Worm (Caenorhabditis elegans) whole organism, L1 larva: Measurements from ENCODE around the gene cwp-2.

Experiments
- C16A3.4 ChIP-seq: fragments of 150-350 bp; optimal IDR thresholded peaks from 2 replicates; lab custom pipeline; 2014; ENCODE audit warnings: missing biosample characterization, missing genetic modification characterization
- F16B12.6 ChIP-seq: fragments of 150-350 bp; optimal IDR thresholded peaks from 2 replicates; lab custom pipeline; 2014; ENCODE audit warnings: missing biosample characterization, missing genetic modification characterization
- blmp-1 ChIP-seq: fragments of 150-350 bp; optimal IDR thresholded peaks from 2 replicates; lab custom pipeline; 2014; ENCODE audit warnings: missing biosample characterization, missing genetic modification characterization
- ceh-8 ChIP-seq: fragments of 200-800 bp; sonication (Bioruptor generic); optimal IDR thresholded peaks from 2 replicates; lab custom pipeline; 2018; ENCODE audit warnings: mild to moderate bottlenecking, missing genetic modification characterization, moderate library complexity, missing compliant biosample characterization
- ceh-82 ChIP-seq, 3 experiments: fragments of 150-350 bp in 1 of 3; sonication (generic microtip) in 2 of 3; optimal IDR thresholded peaks; 2 replicates each; lab custom pipeline; 2014 to 2017; ENCODE audit warnings: missing biosample characterization in 3 of 3, missing genetic modification characterization in 3 of 3
- dpl-1 ChIP-seq, 3 experiments: fragments of 150-350 bp in 2 of 3; sonication (generic microtip) in 1 of 3; optimal IDR thresholded peaks; 2 replicates each; lab custom pipeline; 2014 to 2017; ENCODE audit warnings: missing biosample characterization in 3 of 3, missing genetic modification characterization in 3 of 3, missing genetic modification reagents in 3 of 3
- dsc-1 ChIP-seq: sonication (generic microtip); optimal IDR thresholded peaks from 2 replicates; lab custom pipeline; 2016; ENCODE audit warnings: mild to moderate bottlenecking, missing genetic modification characterization, missing compliant biosample characterization
- efl-1 ChIP-seq, 4 experiments: fragments of 150-350 bp; optimal IDR thresholded peaks in 3 of 4; peaks in 1 of 4; 1 replicate in 1 of 4; 2 replicates in 3 of 4; lab custom pipeline; 2014; ENCODE audit warnings: missing biosample characterization in 2 of 4, missing genetic modification characterization in 2 of 4, missing genetic modification reagents in 2 of 4
- efl-3 ChIP-seq: fragments of 200-800 bp; sonication (Bioruptor generic); optimal IDR thresholded peaks from 2 replicates; lab custom pipeline; 2018; ENCODE audit warnings: mild to moderate bottlenecking, missing genetic modification characterization, missing compliant biosample characterization
- egl-13 ChIP-seq: sonication (generic microtip); optimal IDR thresholded peaks from 2 replicates; lab custom pipeline; 2016; ENCODE audit warnings: missing genotype, missing genetic modification reagents, missing genetic modification characterization, missing compliant biosample characterization
- egl-27 ChIP-seq, 2 experiments: fragments of 150-350 bp in 1 of 2; sonication (generic microtip); optimal IDR thresholded peaks; 3 replicates each; lab custom pipeline; 2017 to 2018; ENCODE audit warnings: missing biosample characterization in 2 of 2, missing genetic modification characterization in 2 of 2, missing genetic modification reagents in 2 of 2
- elt-3 ChIP-seq, 6 experiments: fragments of 150-350 bp in 1 of 6; sonication (generic microtip); optimal IDR thresholded peaks; 2 replicates each; lab custom pipeline; 2017 to 2018; ENCODE audit warnings: missing biosample characterization in 6 of 6, missing genetic modification characterization in 6 of 6, inconsistent platforms in 1 of 6
- fkh-4 ChIP-seq: sonication (generic microtip); optimal IDR thresholded peaks from 2 replicates; lab custom pipeline; 2016; ENCODE audit warnings: missing compliant biosample characterization, missing genetic modification characterization, borderline replicate concordance
- fkh-8 ChIP-seq: sonication (generic microtip); optimal IDR thresholded peaks from 2 replicates; lab custom pipeline; 2016; ENCODE audit warnings: mild to moderate bottlenecking, missing genetic modification characterization, missing compliant biosample characterization
- fos-1 ChIP-seq: fragments of 150-350 bp; optimal IDR thresholded peaks from 2 replicates; lab custom pipeline; 2014; ENCODE audit warnings: missing biosample characterization, missing genetic modification characterization
- grh-1 ChIP-seq: fragments of 200-800 bp; sonication (Bioruptor generic); IDR thresholded peaks from 2 replicates; pipeline ENCODE4 v1.3.6; 2022; ENCODE audit warnings: missing genetic modification reagents, missing genetic modification characterization, missing compliant biosample characterization
- hlh-17 ChIP-seq: fragments of 200-800 bp; sonication (Bioruptor generic); optimal IDR thresholded peaks from 2 replicates; lab custom pipeline; 2018; ENCODE audit warnings: missing genetic modification characterization, mild to moderate bottlenecking, missing compliant biosample characterization, moderate library complexity, borderline replicate concordance
- hlh-4 ChIP-seq: sonication (generic microtip); optimal IDR thresholded peaks from 2 replicates; lab custom pipeline; 2016; ENCODE audit warnings: mild to moderate bottlenecking, missing genetic modification characterization, missing compliant biosample characterization
- isw-1 ChIP-seq: fragments of 200-800 bp; sonication (Bioruptor generic); IDR thresholded peaks from 2 replicates; pipeline ENCODE4 v1.3.6; 2022; ENCODE audit warnings: missing genetic modification characterization, missing compliant biosample characterization
- jun-1 ChIP-seq: fragments of 150-350 bp; optimal IDR thresholded peaks from 2 replicates; lab custom pipeline; 2014; ENCODE audit warnings: missing biosample characterization, missing genetic modification reagents, missing genetic modification characterization
- lin-14 ChIP-seq: fragments of 200-800 bp; sonication (Bioruptor generic); optimal IDR thresholded peaks from 2 replicates; lab custom pipeline; 2018; ENCODE audit warnings: mild to moderate bottlenecking, missing genetic modification characterization, moderate library complexity, missing compliant biosample characterization
- lsy-2 ChIP-seq, 2 experiments: fragments of 150-350 bp; optimal IDR thresholded peaks; 2 replicates each; lab custom pipeline; 2014; ENCODE audit warnings: missing biosample characterization in 2 of 2, missing genetic modification characterization in 2 of 2
- mab-9 ChIP-seq: fragments of 200-800 bp; sonication (Bioruptor generic); IDR thresholded peaks from 2 replicates; pipeline ENCODE4 v1.3.6; 2022; ENCODE audit warnings: missing genetic modification reagents, missing genetic modification characterization, missing compliant biosample characterization
- mdl-1 ChIP-seq, 2 experiments: fragments of 150-350 bp; optimal IDR thresholded peaks; 2 replicates each; lab custom pipeline; 2014 to 2017; ENCODE audit warnings: missing biosample characterization in 2 of 2, missing genetic modification characterization in 2 of 2, inconsistent platforms in 1 of 2
- mep-1 ChIP-seq: fragments of 150-350 bp; optimal IDR thresholded peaks from 2 replicates; lab custom pipeline; 2014; ENCODE audit warnings: missing biosample characterization, missing genetic modification characterization
- nhr-11 ChIP-seq: fragments of 150-350 bp; optimal IDR thresholded peaks from 2 replicates; lab custom pipeline; 2014; ENCODE audit warnings: missing biosample characterization, missing genetic modification characterization
- nhr-20 ChIP-seq: sonication (generic microtip); optimal IDR thresholded peaks from 2 replicates; lab custom pipeline; 2016; ENCODE audit warnings: mild to moderate bottlenecking, missing genetic modification characterization, missing compliant biosample characterization
- nhr-237 ChIP-seq: fragments of 150-350 bp; optimal IDR thresholded peaks from 2 replicates; lab custom pipeline; 2014; ENCODE audit warnings: missing biosample characterization, missing genetic modification characterization
- nhr-28 ChIP-seq: fragments of 150-350 bp; optimal IDR thresholded peaks from 2 replicates; lab custom pipeline; 2014; ENCODE audit warnings: missing biosample characterization, missing genetic modification characterization
- nhr-47 ChIP-seq: sonication (generic microtip); optimal IDR thresholded peaks from 2 replicates; lab custom pipeline; 2016; ENCODE audit warnings: mild to moderate bottlenecking, missing genetic modification characterization, moderate library complexity, missing compliant biosample characterization
- nhr-71 ChIP-seq: sonication (generic microtip); optimal IDR thresholded peaks from 2 replicates; lab custom pipeline; 2016; ENCODE audit warnings: mild to moderate bottlenecking, missing genetic modification characterization, moderate library complexity, missing compliant biosample characterization
- nhr-84 ChIP-seq: sonication (generic microtip); optimal IDR thresholded peaks from 2 replicates; lab custom pipeline; 2017; ENCODE audit warnings: missing biosample characterization, missing genetic modification characterization
- nhr-85 ChIP-seq: sonication (generic microtip); peaks from one replicate; lab custom pipeline; 2016; ENCODE audit warnings: missing genetic modification characterization, inconsistent platforms, missing compliant biosample characterization
- nhr-90 ChIP-seq: sonication (generic microtip); optimal IDR thresholded peaks from 2 replicates; lab custom pipeline; 2016; ENCODE audit warnings: mild to moderate bottlenecking, missing genetic modification characterization, missing compliant biosample characterization; ENCODE audit not compliant: poor library complexity
- pqm-1 ChIP-seq: sonication (generic microtip); optimal IDR thresholded peaks from 3 replicates; lab custom pipeline; 2017; ENCODE audit warnings: missing biosample characterization, missing genetic modification characterization
- rnt-1 ChIP-seq: sonication (generic microtip); optimal IDR thresholded peaks from 2 replicates; lab custom pipeline; 2016; ENCODE audit warnings: mild to moderate bottlenecking, missing genetic modification characterization, moderate library complexity, missing compliant biosample characterization
- skn-1 ChIP-seq: fragments of 150-350 bp; optimal IDR thresholded peaks from 2 replicates; lab custom pipeline; 2014; ENCODE audit warnings: missing biosample characterization, missing genetic modification characterization
- snpc-4 ChIP-seq: fragments of 150-350 bp; optimal IDR thresholded peaks from 2 replicates; lab custom pipeline; 2014; ENCODE audit warnings: missing biosample characterization, missing genetic modification characterization
- snu-23 ChIP-seq: sonication (generic microtip); optimal IDR thresholded peaks from 2 replicates; lab custom pipeline; 2016; ENCODE audit warnings: missing genetic modification characterization, missing compliant biosample characterization
- sup-37 ChIP-seq: fragments of 200-800 bp; sonication (Bioruptor generic); optimal IDR thresholded peaks from 2 replicates; lab custom pipeline; 2018; ENCODE audit warnings: mild to moderate bottlenecking, missing genetic modification characterization, missing compliant biosample characterization
- swsn-7 ChIP-seq: sonication (generic microtip); optimal IDR thresholded peaks from 2 replicates; lab custom pipeline; 2016; ENCODE audit warnings: missing genetic modification characterization, missing compliant biosample characterization
- tbx-2 ChIP-seq: sonication (generic microtip); optimal IDR thresholded peaks from 2 replicates; lab custom pipeline; 2016; ENCODE audit warnings: missing genetic modification characterization, missing compliant biosample characterization
- unc-130 ChIP-seq: fragments of 150-350 bp; optimal IDR thresholded peaks from 2 replicates; lab custom pipeline; 2017; ENCODE audit warnings: missing biosample characterization, missing genetic modification characterization, inconsistent platforms
- unc-62 ChIP-seq: fragments of 150-350 bp; optimal IDR thresholded peaks from 2 replicates; lab custom pipeline; 2014; ENCODE audit warnings: missing biosample characterization, missing genetic modification reagents, missing genetic modification characterization
- unc-86 ChIP-seq: sonication (generic microtip); optimal IDR thresholded peaks from 2 replicates; lab custom pipeline; 2016; ENCODE audit warnings: missing genetic modification characterization, missing compliant biosample characterization
- unc-98 ChIP-seq: fragments of 200-800 bp; sonication (Bioruptor generic); IDR thresholded peaks from 2 replicates; pipeline ENCODE4 v1.3.6; 2022; ENCODE audit warnings: missing genetic modification characterization, missing compliant biosample characterization
- vab-15 ChIP-seq: sonication (generic microtip); optimal IDR thresholded peaks from 2 replicates; lab custom pipeline; 2017; ENCODE audit warnings: missing genotype, mild to moderate bottlenecking, missing genetic modification characterization, missing compliant biosample characterization
- xbp-1 ChIP-seq: sonication (generic microtip); optimal IDR thresholded peaks from 2 replicates; lab custom pipeline; 2016; ENCODE audit warnings: missing genetic modification characterization, missing compliant biosample characterization
- zip-4 ChIP-seq: fragments of 200-800 bp; sonication (Bioruptor generic); optimal IDR thresholded peaks from 2 replicates; lab custom pipeline; 2018; ENCODE audit warnings: mild to moderate bottlenecking, missing genetic modification characterization, moderate library complexity, missing compliant biosample characterization
- ztf-4 ChIP-seq: fragments of 150-350 bp; optimal IDR thresholded peaks from 2 replicates; lab custom pipeline; 2014; ENCODE audit warnings: missing biosample characterization, missing genetic modification characterization

cwp-2 gene

DNA sequence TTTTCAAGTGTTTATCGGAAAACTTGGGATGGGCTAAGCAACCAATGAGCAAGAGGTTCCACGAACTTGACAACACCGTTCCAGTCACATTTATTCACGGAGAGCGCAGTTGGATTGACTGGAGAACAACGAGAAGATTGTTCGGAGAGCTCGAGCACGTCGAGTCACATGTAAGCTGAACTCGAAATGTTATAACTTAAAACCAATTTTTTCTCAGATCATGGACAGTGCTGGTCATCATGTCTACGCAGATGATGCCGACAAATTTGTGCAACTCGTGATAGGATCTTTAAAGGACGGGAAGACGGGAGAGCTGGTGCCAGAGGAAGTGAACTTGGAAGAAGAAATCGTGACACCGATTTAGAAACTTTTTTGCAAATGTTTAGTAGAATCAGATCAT is 4.1 kb upstream of the cwp-2 start:
- no peak for TF ChIP-seq efl-1 (optimal IDR thresholded peaks at IDR 0.05; lab: Kevin White, UChicago)
- peak in 1 of 2 experiments; percentile 32 for TF ChIP-seq efl-1 (GFP tag; optimal IDR thresholded peaks at IDR 0.05 in 1 of 2; lab: Kevin White, UChicago)
- no peak for TF ChIP-seq efl-3 (GFP tag; lab: Kevin White, UChicago)

DNA sequence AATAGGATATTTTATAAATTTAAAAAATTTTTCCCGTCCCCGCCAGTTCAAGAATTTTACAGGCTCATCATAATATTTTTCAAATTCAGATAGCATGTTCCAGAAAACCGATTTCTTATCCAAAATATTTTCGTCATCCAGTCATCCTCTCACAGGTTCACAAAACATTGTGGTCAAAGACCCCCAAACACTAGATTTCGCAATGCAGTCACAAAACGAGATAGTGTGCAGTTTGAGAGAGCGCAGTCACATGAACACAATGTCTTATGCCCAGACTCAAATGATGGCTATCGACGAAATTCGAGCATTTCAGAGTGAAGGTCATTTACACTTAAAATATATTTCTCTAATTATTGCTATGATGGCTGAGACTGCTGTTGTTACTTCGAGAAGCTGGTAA is 2.1 kb upstream of the cwp-2 start, which contains the start of gene abhd-5.2:
Gene abhd-5.2 (plus strand): TSS at position 95 of the 400 bp plus-strand sequence.
- TF ChIP-seq ceh-82 (tag; optimal IDR thresholded peaks at IDR 0.05; lab: Kevin White, UChicago) = peak; percentile 48 to 78 (median 65)
- peak; percentile 50 for TF ChIP-seq nhr-47 (tag; lab: Kevin White, UChicago)
- peak; percentile 89 for TF ChIP-seq lin-14 (GFP tag; lab: Kevin White, UChicago)
- peak; percentile 79 for TF ChIP-seq nhr-71 (tag; lab: Kevin White, UChicago)
- TF ChIP-seq isw-1 = peak; percentile 39
- TF ChIP-seq xbp-1 = peak; percentile 14
- TF ChIP-seq hlh-4 (tag; lab: Kevin White, UChicago) = no peak
- TF ChIP-seq C16A3.4 (tag; lab: Kevin White, UChicago) = peak; percentile 9
- peak; percentile 32 for TF ChIP-seq swsn-7 (tag; lab: Kevin White, UChicago)
- TF ChIP-seq mab-9 = no peak
- peak; percentile 53 for TF ChIP-seq rnt-1 (tag; lab: Kevin White, UChicago)
- no peak for TF ChIP-seq fos-1
- TF ChIP-seq snpc-4 (tag; lab: Kevin White, UChicago) = peak; percentile 20
- TF ChIP-seq unc-130 (tag; lab: Kevin White, UChicago) = peak; percentile 14
- TF ChIP-seq ceh-8 (GFP tag; lab: Kevin White, UChicago) = no peak
- peak; percentile 16 for TF ChIP-seq nhr-85 (tag; lab: Kevin White, UChicago)
- peak in 1 of 6 experiments; percentile 27 for TF ChIP-seq elt-3 (tag; optimal IDR thresholded peaks at IDR 0.05; lab: Kevin White, UChicago)
- no peak for TF ChIP-seq grh-1 (GFP tag; lab: Robert Waterston, UW)
- peak; percentile 53 for TF ChIP-seq nhr-28 (tag; lab: Kevin White, UChicago)
- peak; percentile 78 for TF ChIP-seq snu-23 (GFP tag; lab: Kevin White, UChicago)
- no peak for TF ChIP-seq fkh-4
- TF ChIP-seq egl-27 (tag; optimal IDR thresholded peaks at IDR 0.05; lab: Kevin White, UChicago) = no peak
- no peak for TF ChIP-seq unc-98 (GFP tag; lab: Robert Waterston, UW)
- no peak for TF ChIP-seq egl-13 (tag; lab: Kevin White, UChicago)
- peak; percentile 79 for TF ChIP-seq skn-1 (tag; lab: Kevin White, UChicago)
- no peak for TF ChIP-seq unc-62 (GFP tag; lab: Kevin White, UChicago)
- TF ChIP-seq lsy-2 (tag; optimal IDR thresholded peaks at IDR 0.05; lab: Kevin White, UChicago) = peak; percentile 39 to 55
- peak; percentile 97 for TF ChIP-seq zip-4 (GFP tag; lab: Kevin White, UChicago)
- peak; percentile 35 for TF ChIP-seq tbx-2 (tag; lab: Kevin White, UChicago)
- TF ChIP-seq ztf-4 (tag; lab: Kevin White, UChicago) = no peak
- peak in 1 of 2 experiments; percentile 59 for TF ChIP-seq mdl-1 (tag; optimal IDR thresholded peaks at IDR 0.05; lab: Kevin White, UChicago)
- no peak for TF ChIP-seq blmp-1 (tag; lab: Kevin White, UChicago)
- TF ChIP-seq dpl-1 (GFP tag; optimal IDR thresholded peaks at IDR 0.05; lab: Kevin White, UChicago) = peak; percentile 35 to 52 (median 38)
- peak; percentile 43 for TF ChIP-seq nhr-11 (tag; lab: Kevin White, UChicago)
- peak; percentile 32 for TF ChIP-seq jun-1 (tag; lab: Kevin White, UChicago)
- peak; percentile 70 for TF ChIP-seq nhr-20
- peak; percentile 63 for TF ChIP-seq nhr-237 (tag; lab: Kevin White, UChicago)
- no peak for TF ChIP-seq hlh-17 (GFP tag; lab: Kevin White, UChicago)
- TF ChIP-seq F16B12.6 = peak; percentile 12
- peak; percentile 7 for TF ChIP-seq dsc-1 (tag; lab: Kevin White, UChicago)
- TF ChIP-seq nhr-90 (tag; lab: Kevin White, UChicago) = peak; percentile 21
- no peak for TF ChIP-seq pqm-1 (tag; lab: Kevin White, UChicago)
- no peak for TF ChIP-seq vab-15 (tag; lab: Kevin White, UChicago)
- peak; percentile 70 for TF ChIP-seq mep-1
- TF ChIP-seq unc-86 (tag; lab: Kevin White, UChicago) = peak; percentile 15
- TF ChIP-seq sup-37 = no peak
- peak; percentile 93 for TF ChIP-seq nhr-84
- TF ChIP-seq efl-1 (optimal IDR thresholded peaks at IDR 0.05; lab: Kevin White, UChicago) = peak; percentile 55 to 60
- TF ChIP-seq efl-1 (GFP tag; optimal IDR thresholded peaks at IDR 0.05 in 1 of 2; lab: Kevin White, UChicago) = peak in 1 of 2 experiments; percentile 50
- peak; percentile 57 for TF ChIP-seq fkh-8 (tag; lab: Kevin White, UChicago)
